Fruit fly (Drosophila melanogaster) whole organism, adult: Measurements from ENCODE around the gene Or9a.

Experiments
- CG11617 ChIP-seq: fragments of 200-800 bp; sonication (Bioruptor generic); optimal IDR thresholded peaks from 2 replicates; lab custom pipeline; 2017; ENCODE audit warnings: mild to moderate bottlenecking, missing biosample characterization, missing genetic modification reagents, missing genetic modification characterization
- CG12768 ChIP-seq: fragments of 200-800 bp; sonication (Bioruptor generic); optimal IDR thresholded peaks from 2 replicates; lab custom pipeline; 2017; ENCODE audit warnings: missing biosample characterization, missing genetic modification characterization, mild to moderate bottlenecking, moderate library complexity, missing genetic modification reagents
- CG14711 ChIP-seq: fragments of 200-800 bp; sonication (Bioruptor generic); optimal IDR thresholded peaks from 2 replicates; lab custom pipeline; 2018; ENCODE audit warnings: missing biosample characterization, mild to moderate bottlenecking, missing genetic modification characterization, moderate library complexity
- CG1620 ChIP-seq: fragments of 200-800 bp; sonication (Bioruptor generic); optimal IDR thresholded peaks from 2 replicates; lab custom pipeline; 2016; ENCODE audit warnings: missing biosample characterization, missing genetic modification characterization
- CG33017 ChIP-seq: fragments of 200-800 bp; sonication (Bioruptor generic); optimal IDR thresholded peaks from 2 replicates; lab custom pipeline; 2018; ENCODE audit warnings: missing biosample characterization, mild to moderate bottlenecking, missing genetic modification characterization, moderate library complexity
- CG5204 ChIP-seq: fragments of 200-800 bp; sonication (Bioruptor generic); optimal IDR thresholded peaks from 2 replicates; lab custom pipeline; 2016; ENCODE audit warnings: missing biosample characterization, missing genetic modification characterization
- CG7045 ChIP-seq: fragments of 200-800 bp; sonication (Bioruptor generic); optimal IDR thresholded peaks from 2 replicates; lab custom pipeline; 2017; ENCODE audit warnings: missing biosample characterization, mild to moderate bottlenecking, missing genetic modification characterization
- CG7101 ChIP-seq: fragments of 200-800 bp; sonication (Bioruptor generic); optimal IDR thresholded peaks from 2 replicates; lab custom pipeline; 2018; ENCODE audit warnings: missing biosample characterization, mild to moderate bottlenecking, missing genetic modification characterization, moderate library complexity
- Clk ChIP-seq: fragments of 200-800 bp; sonication (Bioruptor generic); optimal IDR thresholded peaks from 2 replicates; lab custom pipeline; 2017; ENCODE audit warnings: missing biosample characterization, missing genetic modification characterization
- Crg-1 ChIP-seq: fragments of 200-800 bp; sonication (Bioruptor generic); optimal IDR thresholded peaks from 2 replicates; lab custom pipeline; 2016; ENCODE audit warnings: missing biosample characterization, missing genetic modification characterization
- Hr96 ChIP-seq: fragments of 200-800 bp; sonication (Bioruptor generic); optimal IDR thresholded peaks from 2 replicates; lab custom pipeline; 2016; ENCODE audit warnings: missing biosample characterization, missing genetic modification characterization
- Mnt ChIP-seq: fragments of 200-800 bp; sonication (Bioruptor generic); optimal IDR thresholded peaks from 2 replicates; lab custom pipeline; 2016; ENCODE audit warnings: missing biosample characterization, mild to moderate bottlenecking, missing genetic modification characterization
- bab1 ChIP-seq: fragments of 200-800 bp; sonication (Bioruptor generic); optimal IDR thresholded peaks from 3 replicates; lab custom pipeline; 2019; ENCODE audit warnings: missing biosample characterization, mild to moderate bottlenecking, missing genetic modification characterization, moderate library complexity
- cic ChIP-seq: fragments of 200-800 bp; sonication (Bioruptor generic); optimal IDR thresholded peaks from 2 replicates; lab custom pipeline; 2017; ENCODE audit warnings: missing biosample characterization, mild to moderate bottlenecking, missing genetic modification characterization, moderate library complexity
- cnc ChIP-seq, 2 experiments: fragments of >200 bp; optimal IDR thresholded peaks; 2 replicates each; lab custom pipeline; 2017
- kay ChIP-seq: fragments of 200-800 bp; sonication (Bioruptor generic); peaks from one replicate; lab custom pipeline; 2016; ENCODE audit warnings: missing biosample characterization, missing genetic modification characterization, borderline replicate concordance
- ovo ChIP-seq: fragments of 200-800 bp; sonication (Bioruptor generic); optimal IDR thresholded peaks from 2 replicates; lab custom pipeline; 2016; ENCODE audit warnings: missing biosample characterization, missing genetic modification characterization
- pad ChIP-seq: fragments of 200-800 bp; sonication (Bioruptor generic); optimal IDR thresholded peaks from 3 replicates; lab custom pipeline; 2017; ENCODE audit warnings: missing biosample characterization, missing genetic modification characterization, mild to moderate bottlenecking, moderate library complexity, missing genetic modification reagents
- tj ChIP-seq: fragments of 200-800 bp; sonication (Bioruptor generic); optimal IDR thresholded peaks from 3 replicates; lab custom pipeline; 2017; ENCODE audit warnings: missing biosample characterization, mild to moderate bottlenecking, missing genetic modification characterization, moderate library complexity
- toe ChIP-seq: fragments of 200-800 bp; sonication (Bioruptor generic); optimal IDR thresholded peaks from 2 replicates; lab custom pipeline; 2016; ENCODE audit warnings: missing biosample characterization, missing genetic modification characterization

Gene Or9a

dm6 chrX:10484206-10485112 is 25.0 kb upstream of the Or9a start:
- TF ChIP-seq ovo (GFP tag; lab: Kevin White, UChicago), result no peak
- peak; percentile 14 for TF ChIP-seq CG7101
- peak; percentile 15 for TF ChIP-seq CG11617 (GFP tag; lab: Kevin White, UChicago)
- peak; percentile 32 for TF ChIP-seq Mnt (GFP tag; lab: Kevin White, UChicago)
- peak; percentile 33 for TF ChIP-seq cic

- TF ChIP-seq Hr96 (GFP tag; lab: Kevin White, UChicago), result no peak
- no peak for TF ChIP-seq CG12768
- no peak for TF ChIP-seq CG7045 (GFP tag; lab: Kevin White, UChicago)
- TF ChIP-seq cic, result peak; percentile 25
- TF ChIP-seq CG33017, result no peak
- TF ChIP-seq cnc (optimal IDR thresholded peaks at IDR 0.05; lab: Kevin White, UChicago), result no peak
- TF ChIP-seq toe, result no peak
- TF ChIP-seq CG7101, result peak; percentile 41
- no peak for TF ChIP-seq kay (GFP tag; lab: Kevin White, UChicago)
- peak; percentile 12 for TF ChIP-seq CG14711 (tag; lab: Kevin White, UChicago)
- TF ChIP-seq ovo (GFP tag; lab: Kevin White, UChicago), result no peak
- no peak for TF ChIP-seq Clk
- TF ChIP-seq CG5204 (GFP tag; lab: Kevin White, UChicago), result no peak
- TF ChIP-seq Mnt (GFP tag; lab: Kevin White, UChicago), result peak; percentile 38
- no peak for TF ChIP-seq pad
- TF ChIP-seq CG1620 (GFP tag; lab: Kevin White, UChicago), result no peak
- TF ChIP-seq bab1, result peak; percentile 78
- peak; percentile 18 for TF ChIP-seq CG11617 (GFP tag; lab: Kevin White, UChicago)
- peak; percentile 13 for TF ChIP-seq Crg-1
- TF ChIP-seq tj (GFP tag; lab: Kevin White, UChicago), result peak; percentile 87
These were observed 19.2 kb upstream of the Or9a start, which contains the start of the genes CG2887 and PPP4R2r for dm6 chrX:10478443-10479368. TSS of gene CG2887 (minus strand) at chrX:10478493. TSS of gene PPP4R2r (plus strand) at chrX:10478838.

DNA sequence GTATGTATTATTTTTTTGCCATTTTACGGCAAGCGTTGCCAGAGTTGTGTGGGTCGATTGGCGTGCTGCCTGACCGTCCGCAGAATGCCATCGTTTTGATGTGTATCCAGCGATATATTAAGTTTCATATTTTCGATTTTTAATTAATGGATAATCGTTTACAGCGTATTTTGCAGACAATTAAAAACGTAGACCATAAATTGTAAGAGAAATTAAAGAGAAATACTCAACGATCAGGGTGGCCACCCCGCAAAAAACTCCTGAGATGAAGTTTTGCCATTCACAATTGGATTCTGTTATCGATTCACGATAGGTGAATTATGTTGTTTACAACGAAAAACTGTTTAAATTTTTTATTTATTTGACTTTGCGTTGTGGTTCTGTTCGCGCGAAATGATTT is 15.1 kb upstream of the Or9a start, which contains the start of gene nocte:
nocte (minus strand) TSS at position 51 of the 400 bp plus-strand sequence.
- TF ChIP-seq toe, result peak; percentile 26
- TF ChIP-seq CG11617 (GFP tag; lab: Kevin White, UChicago), result peak; percentile 26
- no peak for TF ChIP-seq CG33017
- TF ChIP-seq CG14711 (tag; lab: Kevin White, UChicago), result peak; percentile 60
- peak; percentile 4 for TF ChIP-seq CG7101
- peak; percentile 50 for TF ChIP-seq bab1
- no peak for TF ChIP-seq pad
- TF ChIP-seq Mnt (GFP tag; lab: Kevin White, UChicago), result peak; percentile 51
- TF ChIP-seq CG1620 (GFP tag; lab: Kevin White, UChicago), result peak; percentile 67
- no peak for TF ChIP-seq kay (GFP tag; lab: Kevin White, UChicago)
- peak; percentile 6 for TF ChIP-seq ovo (GFP tag; lab: Kevin White, UChicago)
- TF ChIP-seq CG12768, result no peak
- no peak for TF ChIP-seq Clk
- no peak for TF ChIP-seq CG7045 (GFP tag; lab: Kevin White, UChicago)
- peak; percentile 11 for TF ChIP-seq Crg-1

dm6 chrX:10474213-10474540 is 14.7 kb upstream of the Or9a start:
- TF ChIP-seq tj (GFP tag; lab: Kevin White, UChicago), result peak; percentile 67
- no peak for TF ChIP-seq ovo (GFP tag; lab: Kevin White, UChicago)
- no peak for TF ChIP-seq toe

DNA sequence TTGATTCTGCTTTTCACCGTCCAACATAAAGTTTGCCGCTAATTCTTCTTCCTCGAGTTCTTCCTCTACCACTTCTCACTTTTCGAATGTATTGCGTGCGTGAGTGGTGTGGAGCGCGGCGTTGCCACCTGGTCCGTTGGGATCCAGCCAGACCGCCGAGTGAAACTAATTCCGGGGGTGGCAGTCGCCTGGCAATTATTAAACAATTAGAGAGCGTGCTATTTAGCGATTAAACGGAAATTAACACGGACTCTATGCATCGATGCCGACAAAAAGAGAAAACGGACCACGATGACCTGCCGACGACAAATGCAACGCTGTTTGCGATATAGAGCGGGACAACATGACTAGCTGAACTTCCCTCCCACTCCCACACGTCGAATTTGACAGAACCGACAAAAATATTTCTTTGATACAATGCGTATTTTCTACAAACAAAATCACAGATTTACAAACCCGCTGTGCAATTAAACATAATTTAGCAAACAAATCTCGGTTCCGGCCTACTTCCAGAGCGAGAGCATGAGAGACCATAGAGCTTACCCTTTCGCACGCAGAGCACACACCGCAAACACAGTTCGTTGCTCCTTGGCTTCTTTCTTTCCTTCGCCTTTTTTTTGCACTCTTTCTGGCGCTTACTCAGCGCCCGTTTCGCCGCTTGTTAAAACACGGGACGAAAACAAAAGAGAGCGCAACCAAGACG is 14.2 kb upstream of the Or9a start, which contains the start of gene CG2889:
CG2889 (plus strand) TSS at position 429 of the 703 bp plus-strand sequence.
- no peak for TF ChIP-seq cnc (optimal IDR thresholded peaks at IDR 0.05; lab: Kevin White, UChicago)
- TF ChIP-seq CG7045 (GFP tag; lab: Kevin White, UChicago), result no peak
- TF ChIP-seq CG1620 (GFP tag; lab: Kevin White, UChicago), result peak; percentile 65
- TF ChIP-seq CG14711 (tag; lab: Kevin White, UChicago), result peak; percentile 39
- peak; percentile 12 for TF ChIP-seq tj (GFP tag; lab: Kevin White, UChicago)
- TF ChIP-seq ovo (GFP tag; lab: Kevin White, UChicago), result peak; percentile 2
- peak; percentile 56 for TF ChIP-seq Mnt (GFP tag; lab: Kevin White, UChicago)
- TF ChIP-seq CG7101, result peak; percentile 47
- peak; percentile 24 for TF ChIP-seq Crg-1
- TF ChIP-seq CG33017, result no peak
- peak; percentile 56 for TF ChIP-seq bab1
- no peak for TF ChIP-seq CG12768
- no peak for TF ChIP-seq toe
- peak; percentile 23 for TF ChIP-seq CG11617 (GFP tag; lab: Kevin White, UChicago)
- TF ChIP-seq kay (GFP tag; lab: Kevin White, UChicago), result no peak
